Fruit fly (Drosophila melanogaster): ENCODE measurements around the gene ncd.

The ncd gene

DNA sequence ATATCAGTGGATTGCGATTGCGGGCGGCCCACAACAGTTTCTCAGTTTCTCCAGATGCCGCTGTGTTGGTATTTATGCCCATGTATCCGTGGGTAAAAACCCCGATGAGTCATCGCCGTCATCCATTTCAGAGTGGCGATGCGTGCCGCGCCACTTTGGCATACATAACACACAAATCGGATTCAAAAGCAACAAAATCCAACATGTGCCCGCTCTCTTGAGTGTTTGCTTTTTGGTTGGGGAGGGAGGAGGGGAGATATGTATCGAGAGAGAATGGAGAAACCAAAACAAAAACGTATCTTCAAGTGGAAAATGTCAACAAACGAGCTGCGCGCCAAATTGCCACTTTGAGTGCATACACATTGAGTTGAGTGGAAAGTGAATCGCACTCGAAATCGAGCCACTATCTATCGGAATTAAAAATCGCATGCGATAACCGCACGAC is 35.3 kb downstream of the ncd start:
- TF ChIP-seq EcR (GFP tag; optimal IDR thresholded peaks at IDR 0.05) (peak; percentile 83), CG12605 (GFP tag; IDR thresholded peaks at IDR 0.05) (peak; percentile 49), CG8159 (tag; optimal IDR thresholded peaks at IDR 0.05) (no peak), CG13204 (GFP tag; optimal IDR thresholded peaks at IDR 0.05) (no peak), fd96Ca (GFP tag; IDR thresholded peaks at IDR 0.05) (0 out of 3 replicates have a peak, but pooled peaks have one; percentile 37), Ets98B (GFP tag; IDR thresholded peaks at IDR 0.05) (no peak; the same call in 1 of the 2 replicates)

- no peak for TF ChIP-seq D1 (tag; optimal IDR thresholded peaks at IDR 0.05)
- TF ChIP-seq CG8301 (tag; optimal IDR thresholded peaks at IDR 0.05), result no peak
Observed at dm6 chr3R:29770930-29771329, 36.0 kb downstream of the ncd start.

- TF ChIP-seq CG4496 (GFP tag; IDR thresholded peaks at IDR 0.05) (no peak), gl (tag; optimal IDR thresholded peaks at IDR 0.05) (no peak), rn (GFP tag; IDR thresholded peaks at IDR 0.05) (no peak), CG12605 (GFP tag; IDR thresholded peaks at IDR 0.05) (no peak), CG9948 (tag; optimal IDR thresholded peaks at IDR 0.05) (no peak), Pif1B (GFP tag; optimal IDR thresholded peaks at IDR 0.05) (no peak), CG15710 (tag; optimal IDR thresholded peaks at IDR 0.05) (no peak), Pif1A (GFP tag; optimal IDR thresholded peaks at IDR 0.05) (no peak), fd96Ca (GFP tag; IDR thresholded peaks at IDR 0.05) (no peak), CG14655 (GFP tag; optimal IDR thresholded peaks at IDR 0.05) (no peak), CG8301 (tag; optimal IDR thresholded peaks at IDR 0.05) (no peak)
Observed at dm6 chr3R:29767236-29767635, 39.7 kb downstream of the ncd start.

DNA sequence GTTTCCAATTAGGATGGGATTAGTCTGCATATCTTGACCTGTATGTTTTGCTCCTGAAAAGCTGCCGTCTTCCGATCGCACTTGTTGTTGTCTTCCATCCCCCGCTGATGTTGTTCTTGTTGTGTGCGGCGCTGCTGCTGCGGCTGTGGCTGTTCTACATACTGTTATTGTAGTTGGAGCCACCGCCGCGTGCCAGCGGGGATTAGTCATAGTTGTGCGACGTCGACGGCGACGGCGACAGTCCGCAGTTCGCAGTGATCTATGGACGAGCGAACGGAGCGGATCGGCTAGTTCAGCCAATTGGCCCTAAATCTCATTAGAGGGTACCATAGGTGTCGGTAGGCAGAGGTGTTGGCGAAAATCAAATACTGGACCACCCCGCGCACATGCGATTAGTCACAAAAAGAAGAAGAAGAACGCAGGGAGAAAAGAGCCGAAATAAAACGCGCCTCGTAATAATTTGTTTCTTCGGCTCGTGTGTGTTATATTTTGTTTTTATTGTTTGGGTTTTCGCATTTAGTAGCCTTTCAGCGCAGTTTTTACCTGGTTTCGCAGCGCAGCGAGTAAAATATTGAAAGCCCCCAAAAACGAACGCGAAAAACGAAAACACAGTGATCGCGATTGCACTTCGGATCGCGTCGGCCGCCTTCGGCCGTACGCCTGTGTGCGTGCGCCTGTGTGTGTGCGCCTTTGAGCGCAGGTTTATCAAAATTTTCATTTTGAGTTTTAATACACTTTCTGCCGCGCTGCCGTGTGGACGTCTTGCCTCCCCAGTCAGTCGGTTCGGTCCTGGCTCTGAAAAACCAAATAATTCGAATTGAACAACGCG is 41.4 kb downstream of the ncd start, which contains the start of gene kay:
Gene kay (plus strand): TSS at position 729 of the 829 bp plus-strand sequence.
- TF ChIP-seq CG8301 (tag; optimal IDR thresholded peaks at IDR 0.05), result no peak
- TF ChIP-seq CG4496 (GFP tag; IDR thresholded peaks at IDR 0.05), result peak; percentile 42; the same call in 2 of the 3 replicates
- TF ChIP-seq CG13204 (GFP tag; optimal IDR thresholded peaks at IDR 0.05), result peak; percentile 7
- TF ChIP-seq CG8159 (tag; optimal IDR thresholded peaks at IDR 0.05), result no peak

DNA sequence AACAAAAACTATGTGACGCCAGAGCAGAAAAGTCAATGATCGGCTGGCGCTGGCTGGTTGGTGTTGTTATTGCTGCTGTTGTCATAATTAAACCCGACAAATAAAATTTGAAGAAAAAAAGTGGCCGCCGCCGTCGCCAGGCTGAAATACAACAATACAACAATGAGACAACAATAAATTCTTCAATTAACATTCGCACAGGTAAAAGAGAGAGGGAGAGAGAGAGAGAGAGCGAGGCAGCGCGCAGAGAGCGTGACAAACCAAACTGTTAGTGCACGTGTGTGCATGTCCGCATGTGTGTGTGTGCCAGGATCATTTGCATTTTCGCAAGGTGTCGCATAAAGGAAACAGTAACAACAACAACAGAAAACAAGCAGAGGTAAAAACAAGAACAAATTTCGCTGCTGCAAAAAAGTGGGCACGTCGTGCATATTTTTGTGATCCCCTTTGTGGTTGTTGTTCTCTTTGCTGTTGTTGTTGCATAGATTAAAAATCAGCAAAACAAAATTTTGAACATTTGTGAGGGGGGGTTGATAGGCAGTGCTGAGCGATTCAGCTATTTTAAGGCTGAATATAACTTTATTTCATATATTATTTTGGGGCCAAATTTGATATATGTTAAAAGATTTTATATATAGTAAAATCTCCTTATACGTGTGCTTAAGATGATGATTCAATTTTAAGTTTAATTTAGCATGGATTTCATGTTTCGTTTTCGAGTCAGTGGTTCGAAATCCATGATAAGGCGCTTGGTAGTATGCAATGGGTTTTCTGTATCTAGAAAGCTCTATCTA is 42.5 kb downstream of the ncd start:
- TF ChIP-seq CG13204 (GFP tag; optimal IDR thresholded peaks at IDR 0.05) (peak; percentile 11), CG15710 (tag; optimal IDR thresholded peaks at IDR 0.05) (no peak), EcR (GFP tag; optimal IDR thresholded peaks at IDR 0.05) (peak; percentile 95)

DNA sequence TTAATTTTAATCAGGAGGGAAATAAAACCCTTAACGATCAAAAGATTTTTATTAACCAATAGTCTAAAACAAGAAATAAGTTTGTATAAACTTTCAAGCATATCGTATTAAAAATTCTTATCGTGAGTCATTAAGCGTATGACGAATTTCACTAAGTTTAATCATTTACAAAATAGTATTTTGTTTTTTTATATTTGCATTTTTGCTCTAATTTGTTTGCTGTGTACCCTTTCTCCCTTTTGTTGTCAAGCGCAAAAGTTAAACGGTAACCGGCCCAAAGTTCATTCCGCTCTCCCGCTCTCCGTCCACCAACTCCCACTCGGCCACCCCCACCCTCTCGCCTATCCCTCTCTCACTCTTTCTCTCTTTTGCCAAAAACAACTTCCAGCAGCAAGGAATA is 43.1 kb downstream of the ncd start:
- TF ChIP-seq fd96Ca (GFP tag; IDR thresholded peaks at IDR 0.05), result no peak
- no peak for TF ChIP-seq EcR (GFP tag; optimal IDR thresholded peaks at IDR 0.05)
- peak; percentile 43 for TF ChIP-seq CG8159 (tag; optimal IDR thresholded peaks at IDR 0.05)
- TF ChIP-seq Pif1B (GFP tag; optimal IDR thresholded peaks at IDR 0.05), result no peak
- peak; percentile 22 for TF ChIP-seq CG17806 (tag; optimal IDR thresholded peaks at IDR 0.05)
- no peak for TF ChIP-seq CG13204 (GFP tag; optimal IDR thresholded peaks at IDR 0.05)
- TF ChIP-seq Ets98B (GFP tag; IDR thresholded peaks at IDR 0.05), result no peak
- TF ChIP-seq CG34367 (tag; optimal IDR thresholded peaks at IDR 0.05), result no peak
- TF ChIP-seq gl (tag; optimal IDR thresholded peaks at IDR 0.05), result no peak
- TF ChIP-seq CG32121 (GFP tag; IDR thresholded peaks at IDR 0.05), result no peak
- no peak for TF ChIP-seq CG10348 (GFP tag; IDR thresholded peaks at IDR 0.05)
- no peak for TF ChIP-seq Snoo (tag; optimal IDR thresholded peaks at IDR 0.05)
- no peak for TF ChIP-seq CG9948 (tag; optimal IDR thresholded peaks at IDR 0.05)
- TF ChIP-seq rn (GFP tag; IDR thresholded peaks at IDR 0.05), result no peak
- peak; percentile 29 for TF ChIP-seq CG14655 (GFP tag; optimal IDR thresholded peaks at IDR 0.05)
- TF ChIP-seq CG4496 (GFP tag; IDR thresholded peaks at IDR 0.05), result no peak
- no peak for TF ChIP-seq D1 (tag; optimal IDR thresholded peaks at IDR 0.05)

DNA sequence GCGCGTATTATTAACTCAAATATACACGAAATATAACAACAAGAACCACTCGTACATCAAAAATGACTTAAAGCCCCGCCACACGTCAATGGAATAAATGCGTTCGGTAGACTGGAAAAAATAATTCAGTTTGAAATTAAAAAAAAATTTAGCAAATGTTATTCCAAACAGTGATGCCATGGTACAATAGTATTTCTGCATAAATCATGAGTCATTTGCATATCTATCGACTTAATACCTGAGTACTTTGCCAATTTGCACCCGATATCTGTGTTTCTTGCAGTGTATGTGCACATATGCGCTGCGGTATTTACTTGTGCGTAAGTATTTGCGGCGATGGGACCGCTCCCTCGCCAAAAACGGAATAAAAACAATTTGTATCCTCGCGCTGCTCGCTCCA is 43.8 kb downstream of the ncd start:
- peak; percentile 52 for TF ChIP-seq gl (tag; optimal IDR thresholded peaks at IDR 0.05)
- TF ChIP-seq CG10348 (GFP tag; IDR thresholded peaks at IDR 0.05), result no peak
- TF ChIP-seq CG4496 (GFP tag; IDR thresholded peaks at IDR 0.05), result peak; percentile 85
- TF ChIP-seq fd96Ca (GFP tag; IDR thresholded peaks at IDR 0.05), result peak; percentile 77
- peak; percentile 93 for TF ChIP-seq Pif1A (GFP tag; optimal IDR thresholded peaks at IDR 0.05)
- peak; percentile 51 for TF ChIP-seq EcR (GFP tag; optimal IDR thresholded peaks at IDR 0.05)
- peak; percentile 81 for TF ChIP-seq CG17806 (tag; optimal IDR thresholded peaks at IDR 0.05)
- peak; percentile 75 for TF ChIP-seq CG9948 (tag; optimal IDR thresholded peaks at IDR 0.05)
- TF ChIP-seq CG13204 (GFP tag; optimal IDR thresholded peaks at IDR 0.05), result peak; percentile 36
- TF ChIP-seq CG14655 (GFP tag; optimal IDR thresholded peaks at IDR 0.05), result peak; percentile 71
- peak; percentile 93 for TF ChIP-seq Snoo (tag; optimal IDR thresholded peaks at IDR 0.05)
- peak; percentile 56 for TF ChIP-seq CG12605 (GFP tag; IDR thresholded peaks at IDR 0.05)
- TF ChIP-seq CG34367 (tag; optimal IDR thresholded peaks at IDR 0.05), result peak; percentile 72
- peak; percentile 70 for TF ChIP-seq CG8301 (tag; optimal IDR thresholded peaks at IDR 0.05)
- peak; percentile 58 for TF ChIP-seq CG32121 (GFP tag; IDR thresholded peaks at IDR 0.05)
- peak; percentile 74 for TF ChIP-seq Pif1B (GFP tag; optimal IDR thresholded peaks at IDR 0.05)
- peak; percentile 46 for TF ChIP-seq D1 (tag; optimal IDR thresholded peaks at IDR 0.05)
- TF ChIP-seq rn (GFP tag; IDR thresholded peaks at IDR 0.05), result peak; percentile 69
- TF ChIP-seq CG15710 (tag; optimal IDR thresholded peaks at IDR 0.05), result peak; percentile 83
- TF ChIP-seq CG8159 (tag; optimal IDR thresholded peaks at IDR 0.05), result peak; percentile 85
- TF ChIP-seq Ets98B (GFP tag; IDR thresholded peaks at IDR 0.05), result peak; percentile 72
